Fruit fly (Drosophila melanogaster) whole organism: Measurements from ENCODE around the gene MtnE.

Source experiments
- CG8478 ChIP-seq: fragments of >200 bp; optimal IDR thresholded peaks from 2 replicates; lab custom pipeline; 2018; ENCODE audit warnings: inconsistent platforms
- Dll ChIP-seq: fragments of >200 bp; optimal IDR thresholded peaks from 2 replicates; lab custom pipeline; 2017
- EcR ChIP-seq, 2 experiments: fragments of >200 bp; optimal IDR thresholded peaks; 2 replicates each; lab custom pipeline; 2017; ENCODE audit warnings: missing biosample characterization in 2 of 2, missing genetic modification characterization in 2 of 2, missing genetic modification reagents in 2 of 2
- pan ChIP-seq: fragments of >200 bp; optimal IDR thresholded peaks from 2 replicates; lab custom pipeline; 2017
- psq ChIP-seq: fragments of >200 bp; optimal IDR thresholded peaks from 2 replicates; lab custom pipeline; 2017
- usp ChIP-seq: fragments of >200 bp; optimal IDR thresholded peaks from 2 replicates; lab custom pipeline; 2017; ENCODE audit warnings: missing biosample characterization, missing genetic modification characterization, mixed read lengths

The MtnE gene

DNA sequence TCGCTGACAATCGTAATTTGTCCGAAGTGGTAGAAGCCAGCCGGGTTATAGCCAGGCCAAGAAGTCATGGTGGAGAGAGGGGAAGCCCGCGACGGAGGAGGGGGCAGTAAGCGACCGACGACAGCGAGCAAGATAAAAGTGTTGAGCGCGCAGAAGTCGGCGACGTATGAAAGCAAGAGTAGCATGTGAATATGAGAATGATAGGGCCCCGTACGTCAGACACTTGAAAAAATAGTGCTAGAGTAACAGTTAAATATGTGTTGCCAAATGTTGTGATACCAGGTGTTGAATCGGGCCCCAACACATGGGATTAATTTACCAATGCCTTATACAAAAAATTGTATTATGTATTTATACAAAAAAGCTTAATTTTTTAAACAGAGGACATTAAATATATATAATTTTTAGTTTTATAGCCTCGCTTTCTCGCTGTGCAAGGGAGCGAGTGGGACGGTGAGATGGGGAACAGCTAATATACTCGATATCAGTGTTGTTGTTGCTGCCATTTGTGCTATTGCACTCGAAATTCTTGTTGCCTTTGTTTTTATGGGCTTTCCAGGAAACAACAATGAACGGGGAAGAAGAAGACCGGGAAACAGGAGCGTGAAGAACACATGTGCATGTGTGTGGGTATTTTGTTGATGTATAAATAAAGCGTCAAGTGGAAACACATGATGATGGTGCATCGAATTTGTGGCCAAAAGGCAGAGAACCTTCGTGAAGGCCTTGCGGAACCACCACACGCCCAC lies 15.5 kb upstream of the MtnE start:
- TF ChIP-seq pan (no peak), Dll (lab: Kevin White, UChicago) (no peak)

DNA sequence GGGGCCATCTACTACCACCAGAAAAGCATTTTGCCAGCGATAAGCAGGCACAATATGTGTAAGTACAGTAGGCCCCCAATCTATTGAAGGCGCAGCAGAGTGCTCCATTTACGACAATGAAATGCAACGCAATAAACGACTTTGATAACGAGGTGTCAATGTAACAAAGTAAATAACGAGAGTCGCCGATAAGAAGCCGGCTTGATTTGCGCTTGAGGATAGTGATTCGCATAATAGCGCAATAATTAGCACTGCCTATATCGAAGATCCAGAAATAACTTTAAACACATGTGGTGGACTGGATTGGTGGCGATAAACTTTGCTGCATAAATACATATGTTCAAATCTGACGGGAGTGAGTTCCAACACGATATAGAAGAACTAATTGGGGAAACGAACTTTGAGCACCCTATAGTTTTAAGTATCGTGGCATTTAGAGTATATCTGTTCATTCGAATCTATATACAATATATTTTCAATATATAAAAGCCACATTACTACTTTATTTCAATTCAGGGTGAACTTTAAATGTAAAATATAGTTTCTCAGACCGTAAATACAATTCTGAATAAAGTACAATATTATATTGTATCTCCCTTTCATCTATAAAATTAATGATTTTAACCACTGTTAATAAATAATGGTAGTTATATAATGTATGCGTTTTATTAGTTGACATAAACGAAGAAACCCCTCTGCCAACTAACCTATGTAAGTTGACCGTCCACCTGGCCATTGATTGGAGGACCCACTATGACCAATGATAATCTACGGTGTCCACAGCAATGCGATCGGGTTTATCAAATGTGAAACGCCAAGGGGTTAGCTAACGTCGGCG lies 14.7 kb upstream of the MtnE start:
- TF ChIP-seq psq = no peak
- no peak for TF ChIP-seq Dll (lab: Kevin White, UChicago)
- no peak for TF ChIP-seq pan
- no peak for TF ChIP-seq usp
- no peak for TF ChIP-seq CG8478
- TF ChIP-seq EcR (GFP tag; optimal IDR thresholded peaks at IDR 0.05; lab: Kevin White, UChicago) = no peak

DNA sequence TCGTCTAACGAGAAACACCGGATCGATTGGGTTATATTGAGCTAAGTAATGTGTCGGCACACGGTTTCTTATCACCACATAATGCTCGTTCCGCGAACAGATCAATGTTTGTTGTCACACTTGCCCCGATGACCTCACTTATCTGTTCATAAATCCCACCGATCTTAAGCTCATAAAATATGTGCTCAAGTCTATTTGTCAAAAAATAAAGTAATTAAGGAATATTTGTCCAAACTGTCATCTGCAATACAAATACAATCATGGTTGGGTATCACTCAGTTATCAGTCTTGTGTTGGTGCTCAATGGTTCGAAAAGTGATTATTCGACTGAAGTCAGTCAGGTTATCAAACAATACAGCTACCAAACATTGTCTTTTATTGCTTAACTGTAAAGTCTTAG lies 13.8 kb upstream of the MtnE start:
- TF ChIP-seq psq = no peak
- no peak for TF ChIP-seq EcR (GFP tag; optimal IDR thresholded peaks at IDR 0.05; lab: Kevin White, UChicago)
- TF ChIP-seq Dll (lab: Kevin White, UChicago) = no peak
- no peak for TF ChIP-seq pan
- TF ChIP-seq usp = no peak
- no peak for TF ChIP-seq CG8478

DNA sequence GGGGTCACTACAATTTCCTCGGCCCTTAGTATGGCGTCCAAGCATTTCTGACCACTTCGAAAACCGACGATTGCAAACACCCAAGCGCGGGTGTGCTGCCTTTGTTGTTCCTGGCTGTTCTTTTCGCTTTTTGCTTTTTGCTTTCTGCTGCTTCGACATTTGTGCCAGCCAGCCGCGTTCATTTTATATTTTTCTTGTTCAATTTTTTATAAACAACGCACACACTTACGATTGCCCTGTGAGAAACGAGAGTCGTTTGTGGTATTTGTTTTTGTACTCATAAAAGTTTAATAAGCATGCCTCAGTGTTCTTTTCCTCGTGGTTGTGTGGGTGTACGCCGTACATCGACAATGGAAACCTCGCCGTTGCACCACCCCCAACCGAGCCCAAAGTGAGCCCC lies 13.3 kb upstream of the MtnE start:
- TF ChIP-seq psq = no peak

DNA sequence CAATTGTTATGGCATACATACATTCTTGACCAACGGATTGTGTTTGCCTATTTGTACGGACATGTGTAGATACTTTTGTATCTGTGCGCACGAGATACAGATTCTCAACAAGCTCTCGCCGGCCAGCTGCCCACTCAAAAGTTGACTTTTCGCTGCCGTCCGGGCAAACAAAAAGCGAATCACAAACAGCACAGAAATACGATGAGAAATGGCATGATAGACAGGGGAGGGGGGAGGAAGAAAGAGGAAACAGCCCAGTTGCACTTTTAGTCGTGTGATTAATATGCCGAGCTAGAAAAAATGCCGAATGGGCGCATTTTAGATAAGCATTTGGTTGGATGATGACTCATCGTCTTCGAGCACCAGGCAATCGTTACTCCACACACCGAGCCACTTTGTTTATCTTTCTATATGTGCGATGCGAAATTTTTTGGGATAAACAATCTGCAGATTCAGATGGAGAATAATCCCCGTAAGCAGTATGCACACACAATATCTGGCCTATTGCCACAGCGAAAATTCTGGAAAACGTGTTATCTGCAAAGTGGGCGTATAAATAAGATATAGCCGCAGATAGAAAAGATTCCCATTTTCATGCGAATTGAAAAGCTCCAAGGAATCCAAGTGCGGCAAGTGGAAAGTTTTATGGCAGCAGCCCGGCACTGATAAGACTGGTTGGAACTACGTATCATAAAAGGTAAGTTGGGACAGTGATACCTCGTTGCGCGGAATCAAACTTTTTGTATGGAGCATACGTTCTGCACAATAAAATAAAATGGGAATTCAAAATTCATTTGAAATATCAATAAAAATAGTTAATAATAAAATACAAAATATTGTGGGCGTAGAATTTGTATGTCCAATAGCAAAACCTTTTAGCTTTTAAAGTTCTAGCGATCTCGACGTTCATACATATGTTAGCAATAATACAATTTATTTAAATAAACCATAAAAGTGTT lies 12.4 kb upstream of the MtnE start:
- TF ChIP-seq pan (no peak), CG8478 (no peak), usp (no peak), EcR (GFP tag; optimal IDR thresholded peaks at IDR 0.05; lab: Kevin White, UChicago) (no peak), psq (no peak), Dll (lab: Kevin White, UChicago) (no peak)

DNA sequence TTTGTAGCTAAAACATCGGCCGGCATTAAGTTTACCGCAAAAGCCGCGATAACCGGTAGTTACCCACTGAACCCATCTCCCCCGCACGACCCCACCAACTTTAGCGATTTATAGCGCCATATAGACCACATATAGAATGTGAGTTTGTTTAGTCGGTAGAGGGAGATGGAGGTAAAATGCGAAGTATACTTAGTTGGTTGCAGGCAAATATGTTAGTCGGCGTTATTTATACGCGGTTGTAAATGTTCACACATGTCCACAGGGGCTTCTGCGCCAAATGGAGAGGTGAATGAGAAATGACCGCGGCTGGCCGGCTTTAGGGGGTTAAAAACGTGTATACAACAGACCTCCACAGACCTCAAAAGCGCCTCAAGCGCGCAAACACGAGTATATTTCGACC lies 11.2 kb upstream of the MtnE start:
- no peak for TF ChIP-seq CG8478

DNA sequence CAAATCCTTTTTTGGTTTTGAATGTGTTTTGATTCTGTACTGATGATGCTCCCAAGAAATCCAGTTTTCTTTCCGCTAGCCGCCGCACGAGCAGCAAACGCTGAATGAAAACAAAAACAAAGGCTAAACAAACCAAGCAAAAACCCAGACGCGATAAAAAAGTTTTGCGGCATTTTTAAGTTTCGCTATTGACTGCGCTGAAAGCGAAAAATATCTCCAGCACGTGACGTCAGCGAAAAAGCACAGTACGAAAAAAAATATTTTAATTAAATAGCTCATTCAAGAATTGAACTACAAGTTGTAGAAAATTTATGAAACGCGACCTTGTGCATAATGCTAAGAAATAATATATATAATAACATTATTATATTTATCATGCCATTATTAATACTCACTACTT lies 10.4 kb upstream of the MtnE start:
- TF ChIP-seq EcR (GFP tag; optimal IDR thresholded peaks at IDR 0.05; lab: Kevin White, UChicago) (no peak), pan (no peak), CG8478 (no peak), psq (no peak), Dll (lab: Kevin White, UChicago) (no peak), usp (no peak)

DNA sequence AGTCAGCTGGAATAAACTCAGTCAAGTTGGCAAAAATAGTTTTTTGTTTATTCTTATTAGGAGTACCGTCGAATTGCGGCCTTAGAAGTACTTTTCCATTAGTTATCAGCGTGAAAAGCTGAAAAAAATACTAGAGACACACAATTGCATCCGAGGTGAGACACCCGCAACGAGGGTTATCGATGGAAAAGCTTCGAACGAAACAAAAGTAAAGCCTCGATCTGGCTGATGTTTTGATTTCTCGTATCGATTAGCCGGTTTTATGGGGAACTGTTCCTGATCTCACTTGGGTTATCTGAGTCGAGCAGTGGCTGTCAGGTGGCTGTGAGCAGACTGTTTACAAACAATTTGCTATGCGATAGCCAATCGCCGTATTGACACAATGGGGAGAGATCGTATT lies 9.2 kb upstream of the MtnE start:
- TF ChIP-seq psq (no peak), CG8478 (no peak), EcR (GFP tag; optimal IDR thresholded peaks at IDR 0.05; lab: Kevin White, UChicago) (no peak), usp (no peak), pan (no peak)

DNA sequence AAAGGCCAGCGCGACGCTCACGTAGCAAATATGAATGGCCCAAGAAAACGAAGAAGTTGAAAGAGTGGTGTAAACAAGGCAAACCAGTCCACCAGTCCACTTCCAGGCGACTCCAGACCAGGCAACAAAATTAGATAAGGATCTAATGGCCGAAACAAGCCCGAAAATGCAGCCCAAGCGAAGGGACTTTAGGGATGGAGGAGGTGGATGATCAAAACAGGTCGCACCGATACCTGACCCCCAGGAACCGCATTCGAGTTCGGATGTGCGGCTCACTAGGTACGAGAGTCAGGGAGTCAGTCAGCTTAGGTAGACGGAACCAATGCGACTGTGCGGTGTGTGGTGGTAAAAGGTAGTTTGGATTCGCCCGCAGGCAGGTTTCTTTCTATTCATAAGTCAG lies 8.7 kb upstream of the MtnE start:
- TF ChIP-seq pan (no peak), CG8478 (no peak), EcR (GFP tag; optimal IDR thresholded peaks at IDR 0.05; lab: Kevin White, UChicago) (no peak), psq (no peak), usp (no peak), Dll (lab: Kevin White, UChicago) (no peak)

DNA sequence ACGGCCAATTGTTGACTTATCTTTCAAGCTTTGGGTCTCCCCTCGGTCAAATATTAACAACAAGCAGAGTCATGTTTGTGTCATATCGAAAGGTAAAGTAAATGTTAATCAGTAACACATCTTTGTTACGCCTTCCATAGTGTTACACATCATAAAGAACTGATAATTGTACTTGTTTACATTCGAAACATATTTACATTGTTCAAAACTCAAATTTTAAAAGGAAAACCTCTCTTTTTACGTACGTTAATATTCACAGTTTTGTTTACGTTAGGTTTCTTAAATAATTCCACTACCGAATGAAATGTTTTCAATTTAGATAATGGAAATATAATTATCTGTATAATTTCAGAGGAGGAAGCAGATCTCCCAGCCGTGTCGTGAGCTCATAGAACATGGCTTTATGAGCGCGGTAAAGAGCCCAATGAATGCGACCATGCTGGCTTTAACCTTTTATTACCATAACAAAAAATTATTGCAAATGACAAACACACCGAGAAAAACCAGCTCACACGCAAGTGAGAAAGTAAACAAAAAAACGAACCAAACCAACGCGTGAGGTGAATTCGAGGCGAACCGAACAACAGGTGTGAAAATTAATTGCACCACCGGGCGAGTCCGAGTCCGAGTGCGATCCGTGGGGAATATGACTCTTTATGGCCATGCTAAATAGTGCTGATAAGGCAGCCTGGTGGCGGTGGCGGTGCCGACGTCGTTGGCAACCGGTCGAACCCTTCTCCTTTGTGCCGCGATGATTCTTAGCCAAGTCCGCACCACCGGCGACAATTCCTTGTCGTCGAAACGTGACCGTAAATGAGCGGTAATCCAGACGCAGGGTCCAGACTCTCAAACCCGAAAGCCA lies 8.0 kb upstream of the MtnE start:
- TF ChIP-seq usp = no peak
- TF ChIP-seq pan = no peak
- TF ChIP-seq EcR (GFP tag; optimal IDR thresholded peaks at IDR 0.05; lab: Kevin White, UChicago) = no peak
- TF ChIP-seq Dll (lab: Kevin White, UChicago) = no peak
- TF ChIP-seq psq = no peak
- no peak for TF ChIP-seq CG8478

DNA sequence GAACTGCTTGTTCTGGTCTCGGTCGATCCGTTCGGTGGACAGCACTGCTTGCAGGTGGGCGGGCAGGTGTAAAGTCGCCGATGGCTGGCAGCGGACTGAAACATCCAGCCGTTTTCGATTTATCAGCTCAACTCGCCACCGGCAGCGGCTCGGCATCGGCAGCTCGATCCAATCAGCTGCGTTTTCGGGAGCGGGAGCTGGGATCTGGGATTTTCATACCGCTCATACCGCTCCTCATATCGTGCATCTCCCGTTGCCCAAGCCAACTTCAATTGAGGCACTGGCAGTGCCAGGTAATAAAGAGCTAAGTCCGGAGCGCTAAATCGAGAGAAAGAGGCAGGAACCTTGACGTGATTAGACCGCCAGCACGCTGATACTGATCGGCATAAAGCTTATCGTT lies 22.1 kb downstream of the MtnE start, which contains the start of gene MFS9:
Gene MFS9, minus strand, starts transcription at position 101 of the 400 bp plus-strand sequence.
- TF ChIP-seq EcR (GFP tag; optimal IDR thresholded peaks at IDR 0.05; lab: Kevin White, UChicago) (no peak), pan (no peak), psq (no peak), usp (no peak), Dll (lab: Kevin White, UChicago) (no peak), CG8478 (no peak)

DNA sequence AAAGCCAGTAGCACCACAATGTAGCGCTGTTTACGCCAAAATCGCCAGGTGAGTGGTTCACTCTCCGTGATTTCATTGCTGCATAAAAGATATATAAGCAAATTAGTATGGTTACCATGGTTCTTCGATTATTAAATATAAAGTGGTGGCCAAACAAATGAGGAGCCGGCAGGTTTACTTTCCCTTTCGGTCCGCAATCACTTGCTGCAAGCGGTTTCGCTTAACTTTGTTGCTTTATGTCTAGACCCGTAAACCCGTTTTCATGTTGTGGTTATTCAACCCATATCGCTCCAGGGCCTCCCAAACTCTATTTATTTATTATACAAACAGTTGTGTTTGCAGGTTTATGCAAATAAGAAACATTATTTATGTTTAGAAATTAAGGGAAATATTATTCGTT lies 25.1 kb downstream of the MtnE start:
- TF ChIP-seq Dll (lab: Kevin White, UChicago) = no peak
- TF ChIP-seq psq = no peak
- TF ChIP-seq EcR (GFP tag; optimal IDR thresholded peaks at IDR 0.05; lab: Kevin White, UChicago) = no peak
- TF ChIP-seq pan = no peak
- no peak for TF ChIP-seq CG8478
- no peak for TF ChIP-seq usp
